Worm (Caenorhabditis elegans) whole organism, L3 larva: ENCODE data around the gene nhr-42.

ENCODE experiments used
- R02D3.7 ChIP-seq: fragments of 150-350 bp; optimal IDR thresholded peaks from 2 replicates; lab custom pipeline; 2014; ENCODE audit warnings: missing biosample characterization, missing genetic modification characterization
- ZK546.5 ChIP-seq: sonication (generic microtip); optimal IDR thresholded peaks from 2 replicates; lab custom pipeline; 2017; ENCODE audit warnings: missing biosample characterization, missing genetic modification characterization
- aly-2 ChIP-seq: fragments of 150-350 bp; optimal IDR thresholded peaks from 2 replicates; lab custom pipeline; 2014; ENCODE audit warnings: missing biosample characterization, missing genetic modification characterization
- ama-1 ChIP-seq: fragments of 150-350 bp; optimal IDR thresholded peaks from 2 replicates; lab custom pipeline; 2018
- ceh-16 ChIP-seq: sonication (generic microtip); optimal IDR thresholded peaks from 2 replicates; lab custom pipeline; 2017; ENCODE audit warnings: missing biosample characterization, missing genetic modification characterization
- ceh-28 ChIP-seq: fragments of 150-350 bp; optimal IDR thresholded peaks from 2 replicates; lab custom pipeline; 2014; ENCODE audit warnings: missing biosample characterization, missing genetic modification reagents, missing genetic modification characterization
- ceh-82 ChIP-seq: fragments of 150-350 bp; optimal IDR thresholded peaks from 2 replicates; lab custom pipeline; 2014; ENCODE audit warnings: missing biosample characterization, missing genetic modification characterization
- ceh-9 ChIP-seq: sonication (generic microtip); optimal IDR thresholded peaks from 2 replicates; lab custom pipeline; 2018; ENCODE audit warnings: missing biosample characterization, missing genetic modification characterization
- daf-12 ChIP-seq: fragments of 150-350 bp; optimal IDR thresholded peaks from 2 replicates; lab custom pipeline; 2014; ENCODE audit warnings: missing biosample characterization, missing genetic modification reagents, missing genetic modification characterization
- egl-27 ChIP-seq: sonication (generic microtip); optimal IDR thresholded peaks from 4 replicates; lab custom pipeline; 2017; ENCODE audit warnings: missing biosample characterization, missing genetic modification reagents, missing genetic modification characterization
- egl-5 ChIP-seq: fragments of 150-350 bp; optimal IDR thresholded peaks from 2 replicates; lab custom pipeline; 2017; ENCODE audit warnings: missing biosample characterization, missing genetic modification reagents, missing genetic modification characterization, inconsistent platforms
- elt-1 ChIP-seq: fragments of 150-350 bp; optimal IDR thresholded peaks from 2 replicates; lab custom pipeline; 2014; ENCODE audit warnings: missing biosample characterization, missing genetic modification characterization
- elt-3 ChIP-seq, 3 experiments: fragments of 150-350 bp in 1 of 3; sonication (generic microtip) in 2 of 3; optimal IDR thresholded peaks; 2 replicates in 2 of 3; 4 replicates in 1 of 3; lab custom pipeline; 2014 to 2017; ENCODE audit warnings: missing biosample characterization in 3 of 3, missing genetic modification characterization in 3 of 3
- eor-1 ChIP-seq, 2 experiments: fragments of 150-350 bp; optimal IDR thresholded peaks; 2 replicates each; lab custom pipeline; 2014 to 2018; ENCODE audit warnings: missing biosample characterization in 2 of 2, missing genetic modification characterization in 2 of 2
- fkh-10 ChIP-seq: sonication (generic microtip); optimal IDR thresholded peaks from 2 replicates; lab custom pipeline; 2017; ENCODE audit warnings: missing biosample characterization, missing genetic modification reagents, missing genetic modification characterization
- fkh-2 ChIP-seq: fragments of 150-350 bp; optimal IDR thresholded peaks from 2 replicates; lab custom pipeline; 2014; ENCODE audit warnings: missing biosample characterization, missing genetic modification reagents, missing genetic modification characterization
- fos-1 ChIP-seq: fragments of 150-350 bp; optimal IDR thresholded peaks from 2 replicates; lab custom pipeline; 2014; ENCODE audit warnings: missing biosample characterization, missing genetic modification characterization
- hmg-11 ChIP-seq: sonication (generic microtip); optimal IDR thresholded peaks from 2 replicates; lab custom pipeline; 2016; ENCODE audit warnings: missing genetic modification characterization, missing compliant biosample characterization
- lin-15B ChIP-seq: fragments of 150-350 bp; optimal IDR thresholded peaks from 2 replicates; lab custom pipeline; 2014; ENCODE audit warnings: missing biosample characterization, missing genetic modification characterization
- lin-39 ChIP-seq: fragments of 150-350 bp; optimal IDR thresholded peaks from 2 replicates; lab custom pipeline; 2018; ENCODE audit warnings: missing biosample characterization, missing genetic modification reagents, missing genetic modification characterization
- lsy-12 ChIP-seq: sonication (generic microtip); optimal IDR thresholded peaks from 2 replicates; lab custom pipeline; 2016; ENCODE audit warnings: mild to moderate bottlenecking, missing genetic modification characterization, missing compliant biosample characterization
- mdl-1 ChIP-seq: fragments of 150-350 bp; optimal IDR thresholded peaks from 2 replicates; lab custom pipeline; 2014; ENCODE audit warnings: missing biosample characterization, missing genetic modification characterization
- nfya-1 ChIP-seq: sonication (generic microtip); optimal IDR thresholded peaks from 2 replicates; lab custom pipeline; 2017; ENCODE audit warnings: missing genetic modification characterization, mild to moderate bottlenecking, missing compliant biosample characterization, antibody characterized with exemption, moderate library complexity; ENCODE audit not compliant: insufficient read depth
- nhr-11 ChIP-seq: fragments of 150-350 bp; optimal IDR thresholded peaks from 2 replicates; lab custom pipeline; 2014; ENCODE audit warnings: missing biosample characterization, missing genetic modification characterization
- nhr-12 ChIP-seq: fragments of 150-350 bp; optimal IDR thresholded peaks from 2 replicates; lab custom pipeline; 2014; ENCODE audit warnings: missing biosample characterization, missing genetic modification characterization
- nhr-23 ChIP-seq: fragments of 150-350 bp; optimal IDR thresholded peaks from 2 replicates; lab custom pipeline; 2014; ENCODE audit warnings: missing biosample characterization, missing genetic modification reagents, missing genetic modification characterization
- nhr-237 ChIP-seq: fragments of 150-350 bp; optimal IDR thresholded peaks from 2 replicates; lab custom pipeline; 2014; ENCODE audit warnings: missing biosample characterization, missing genetic modification characterization
- nhr-25 ChIP-seq: sonication (generic microtip); optimal IDR thresholded peaks from 2 replicates; lab custom pipeline; 2017; ENCODE audit warnings: missing biosample characterization, missing genetic modification characterization
- nhr-43 ChIP-seq: sonication (generic microtip); optimal IDR thresholded peaks from 2 replicates; lab custom pipeline; 2016; ENCODE audit warnings: mild to moderate bottlenecking, missing genetic modification characterization, missing compliant biosample characterization; ENCODE audit not compliant: poor library complexity, severe bottlenecking
- nhr-67 ChIP-seq: fragments of 150-350 bp; optimal IDR thresholded peaks from 2 replicates; lab custom pipeline; 2014; ENCODE audit warnings: missing biosample characterization, missing genetic modification characterization
- pha-4 ChIP-seq: fragments of 150-350 bp; optimal IDR thresholded peaks from 2 replicates; lab custom pipeline; 2014; ENCODE audit warnings: missing biosample characterization, missing genetic modification reagents, missing genetic modification characterization
- pqm-1 ChIP-seq: fragments of 150-350 bp; optimal IDR thresholded peaks from 2 replicates; lab custom pipeline; 2017; ENCODE audit warnings: missing biosample characterization, missing genetic modification characterization, inconsistent platforms
- skn-1 ChIP-seq: fragments of 150-350 bp; optimal IDR thresholded peaks from 2 replicates; lab custom pipeline; 2014; ENCODE audit warnings: missing biosample characterization, missing genetic modification characterization
- snpc-4 ChIP-seq: fragments of 150-350 bp; optimal IDR thresholded peaks from 2 replicates; lab custom pipeline; 2014; ENCODE audit warnings: missing biosample characterization, missing genetic modification characterization
- unc-39 ChIP-seq: sonication (generic microtip); optimal IDR thresholded peaks from 4 replicates; lab custom pipeline; 2017; ENCODE audit warnings: missing biosample characterization, missing genetic modification characterization
- zag-1 ChIP-seq: fragments of 150-350 bp; optimal IDR thresholded peaks from 2 replicates; lab custom pipeline; 2014; ENCODE audit warnings: missing biosample characterization, missing genetic modification characterization

Gene nhr-42

DNA sequence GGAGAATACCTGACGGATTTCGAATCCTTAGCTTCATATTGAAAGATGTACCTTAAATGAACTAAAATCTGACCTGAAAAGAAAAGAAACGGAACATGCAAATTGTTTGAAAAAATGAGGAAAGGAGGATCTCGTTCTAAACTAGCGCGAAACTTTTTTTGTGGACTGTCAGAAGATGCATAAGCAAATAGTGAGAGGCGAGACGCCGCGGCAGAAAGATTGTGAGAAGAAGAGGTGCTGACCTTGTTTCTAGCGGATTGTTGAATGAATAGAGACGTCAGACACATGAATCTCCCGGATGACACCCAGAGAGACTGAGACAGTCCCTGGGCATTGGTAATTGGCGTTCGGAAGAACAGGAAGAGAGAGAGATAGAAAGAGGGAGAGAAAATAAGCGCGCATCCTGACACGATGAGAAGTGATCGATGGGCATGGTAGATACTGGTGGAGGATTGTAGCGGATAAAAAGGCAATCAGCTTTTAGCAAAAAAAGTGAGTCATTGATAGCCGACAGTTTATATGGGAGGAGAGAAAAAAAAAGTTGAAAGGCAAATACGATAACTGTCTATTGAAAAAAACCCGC is 28.6 kb upstream of the nhr-42 start, which contains the start of gene ptr-15:
Gene ptr-15 (minus strand): TSS at position 51 of the 583 bp plus-strand sequence.
- peak; percentile 13 for TF ChIP-seq nhr-25 (tag; lab: Kevin White, UChicago)
- no peak for TF ChIP-seq ceh-28 (tag; lab: Kevin White, UChicago)
- no peak for TF ChIP-seq nhr-237 (tag; lab: Kevin White, UChicago)
- TF ChIP-seq nhr-23, result peak; percentile 82
- TF ChIP-seq ceh-82 (tag; lab: Kevin White, UChicago), result no peak
- no peak for TF ChIP-seq nhr-12 (tag; lab: Kevin White, UChicago)
- TF ChIP-seq mdl-1, result no peak
- peak; percentile 34 for TF ChIP-seq nhr-43 (tag; lab: Kevin White, UChicago)
- TF ChIP-seq elt-3 (tag; optimal IDR thresholded peaks at IDR 0.05; lab: Kevin White, UChicago), result peak in 1 of 3 experiments; percentile 19
- TF ChIP-seq ceh-16, result no peak
- TF ChIP-seq pha-4 (tag; lab: Kevin White, UChicago), result no peak

DNA sequence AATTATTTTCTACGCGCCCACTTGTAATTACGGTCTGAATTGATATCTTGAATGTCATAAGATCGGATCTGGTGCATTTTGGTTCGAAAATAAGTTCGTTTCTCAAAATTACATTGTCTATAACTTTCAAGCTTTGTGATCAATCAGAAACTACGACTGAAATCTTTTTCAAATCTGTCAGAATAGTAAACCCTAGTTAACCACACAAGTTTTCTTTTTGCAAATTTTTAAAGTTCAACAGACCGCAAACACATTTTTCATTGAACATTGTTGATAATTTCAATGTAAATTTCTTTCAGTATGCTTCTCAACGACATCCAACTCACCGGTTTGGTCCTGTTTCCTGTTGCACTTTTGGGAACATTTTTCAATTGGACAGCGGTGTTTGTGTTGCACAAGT is 27.1 kb upstream of the nhr-42 start, which contains the start of gene srx-59:
Gene srx-59 (plus strand): TSS at position 301 of the 400 bp plus-strand sequence.
- TF ChIP-seq mdl-1 (no peak), ceh-16 (no peak)

DNA sequence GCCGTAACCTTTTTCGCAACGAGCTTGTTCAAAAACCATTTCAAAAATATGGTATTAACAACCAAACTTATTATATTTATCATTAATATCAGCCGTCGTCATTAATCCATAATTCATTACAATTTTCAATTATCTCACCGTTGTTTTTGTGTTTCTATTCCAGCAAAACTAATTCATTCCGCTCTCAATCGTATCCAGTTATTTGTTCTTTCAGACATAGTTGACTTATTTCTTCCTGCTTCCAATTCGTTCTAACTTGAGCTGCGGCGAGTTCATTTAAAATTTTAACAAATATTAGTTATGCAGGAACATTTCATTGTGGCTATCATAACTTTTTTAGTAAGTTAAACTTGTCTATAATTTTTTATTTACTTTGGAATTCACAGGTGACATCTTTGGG is 22.6 kb upstream of the nhr-42 start, which contains the start of gene srx-16:
Gene srx-16 (plus strand): TSS at position 301 of the 400 bp plus-strand sequence.
- TF ChIP-seq egl-27 (tag; lab: Kevin White, UChicago) (no peak), egl-5 (tag; lab: Kevin White, UChicago) (no peak), zag-1 (no peak), nhr-237 (tag; lab: Kevin White, UChicago) (no peak), lin-39 (tag; lab: Kevin White, UChicago) (no peak), nhr-11 (tag; lab: Kevin White, UChicago) (no peak), R02D3.7 (no peak), nfya-1 (tag; lab: Kevin White, UChicago) (no peak), lin-15B (tag; lab: Kevin White, UChicago) (no peak), fkh-10 (GFP tag; lab: Kevin White, UChicago) (no peak), ceh-9 (no peak), fos-1 (tag; lab: Kevin White, UChicago) (no peak), unc-39 (no peak), skn-1 (no peak), eor-1 (tag; optimal IDR thresholded peaks at IDR 0.05; lab: Kevin White, UChicago) (no peak), pqm-1 (tag; lab: Kevin White, UChicago) (no peak), ZK546.5 (tag; lab: Kevin White, UChicago) (no peak), aly-2 (tag; lab: Kevin White, UChicago) (no peak), fkh-2 (tag; lab: Kevin White, UChicago) (no peak)
- TF ChIP-seq, all 47 proteins: peak for 0

DNA sequence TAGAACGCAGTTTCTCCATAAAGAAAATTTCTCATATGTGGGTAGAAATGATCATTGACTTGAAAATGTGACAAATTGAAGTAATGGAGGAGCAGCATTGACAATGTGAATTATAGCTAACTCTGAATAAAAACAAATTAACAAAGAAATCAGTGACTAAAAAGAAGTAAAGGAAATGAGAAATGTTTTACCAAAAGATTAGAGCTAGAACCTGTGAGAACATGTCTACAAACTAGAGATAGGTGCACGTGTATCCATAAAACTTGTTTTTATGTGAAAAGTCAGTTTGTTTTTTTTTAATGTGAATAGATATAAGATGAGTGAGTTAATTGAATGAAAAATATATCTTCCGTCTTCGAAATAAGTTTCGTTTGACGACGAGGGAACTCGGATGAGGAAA is 19.6 kb upstream of the nhr-42 start, which contains the start of gene sre-12:
Gene sre-12 (minus strand): TSS at position 101 of the 400 bp plus-strand sequence.
- TF ChIP-seq unc-39 (no peak), pqm-1 (tag; lab: Kevin White, UChicago) (no peak), lsy-12 (no peak), ama-1 (no peak), nhr-67 (no peak), daf-12 (tag; lab: Kevin White, UChicago) (no peak), fos-1 (tag; lab: Kevin White, UChicago) (no peak), snpc-4 (no peak), nhr-43 (tag; lab: Kevin White, UChicago) (no peak), nhr-11 (tag; lab: Kevin White, UChicago) (no peak), ceh-28 (tag; lab: Kevin White, UChicago) (no peak), egl-5 (tag; lab: Kevin White, UChicago) (no peak), aly-2 (tag; lab: Kevin White, UChicago) (no peak), skn-1 (no peak), hmg-11 (no peak), elt-1 (no peak), lin-15B (tag; lab: Kevin White, UChicago) (no peak), elt-3 (tag; optimal IDR thresholded peaks at IDR 0.05; lab: Kevin White, UChicago) (no peak), nhr-25 (tag; lab: Kevin White, UChicago) (no peak), mdl-1 (no peak)
